Fruit fly (Drosophila melanogaster) whole organism, embryonic: ENCODE measurements around the gene CG12096.
A peak's percentile ranks its signal among the peaks of the same experiment; 100 is the strongest.

Experiments
- Atf3 ChIP-seq: fragments of 200-800 bp; sonication (Bioruptor generic); optimal IDR thresholded peaks from 3 replicates; lab custom pipeline; 2016; ENCODE audit warnings: missing biosample characterization, missing genetic modification characterization
- Atf6 ChIP-seq: fragments of 200-800 bp; sonication (Bioruptor generic); IDR thresholded peaks from 2 replicates; pipeline ENCODE4 v1.3.6; 2022; ENCODE audit warnings: missing biosample characterization, missing genetic modification characterization
- Blimp-1 ChIP-seq: fragments of 200-800 bp; sonication (Bioruptor generic); optimal IDR thresholded peaks from 3 replicates; lab custom pipeline; 2018; ENCODE audit warnings: missing biosample characterization, missing genetic modification characterization, mild to moderate bottlenecking, moderate library complexity, missing genetic modification reagents
- CG10543 ChIP-seq: fragments of 200-800 bp; sonication (Bioruptor generic); optimal IDR thresholded peaks from 3 replicates; lab custom pipeline; 2017; ENCODE audit warnings: missing biosample characterization, mild to moderate bottlenecking, missing genetic modification characterization, moderate library complexity
- CG11398 ChIP-seq: fragments of 200-800 bp; sonication (Bioruptor generic); optimal IDR thresholded peaks from 2 replicates; lab custom pipeline; 2016; ENCODE audit warnings: missing biosample characterization, missing genetic modification characterization
- CG12391 ChIP-seq: fragments of 200-800 bp; sonication (Bioruptor generic); optimal IDR thresholded peaks from 3 replicates; lab custom pipeline; 2018; ENCODE audit warnings: missing biosample characterization, mild to moderate bottlenecking, missing genetic modification characterization, moderate library complexity
- CG12769 ChIP-seq: fragments of 200-800 bp; sonication (Bioruptor generic); optimal IDR thresholded peaks from 2 replicates; lab custom pipeline; 2019; ENCODE audit warnings: missing biosample characterization, mild to moderate bottlenecking, missing genetic modification characterization, moderate library complexity
- CG14050 ChIP-seq: fragments of 200-800 bp; sonication (Bioruptor generic); IDR thresholded peaks from 3 replicates; pipeline ENCODE4 v1.3.6; 2022; ENCODE audit warnings: missing biosample characterization, missing genetic modification characterization
- CG14441 ChIP-seq: fragments of 200-800 bp; sonication (Bioruptor generic); IDR thresholded peaks from 2 replicates; pipeline ENCODE4 v1.3.6; 2022; ENCODE audit warnings: missing biosample characterization, missing genetic modification characterization
- CG14667 ChIP-seq: fragments of 200-800 bp; sonication (Bioruptor generic); IDR thresholded peaks from 2 replicates; pipeline ENCODE4 v1.3.6; 2022; ENCODE audit warnings: missing biosample characterization, missing genetic modification characterization
- CG14965 ChIP-seq: fragments of 200-800 bp; sonication (Bioruptor generic); optimal IDR thresholded peaks from 2 replicates; lab custom pipeline; 2016; ENCODE audit warnings: missing biosample characterization, missing genetic modification characterization, borderline replicate concordance
- CG15011 ChIP-seq: fragments of 200-800 bp; sonication (Bioruptor generic); optimal IDR thresholded peaks from 3 replicates; lab custom pipeline; 2018; ENCODE audit warnings: missing biosample characterization, mild to moderate bottlenecking, missing genetic modification characterization
- CG17328 ChIP-seq: fragments of 200-800 bp; sonication (Bioruptor generic); IDR thresholded peaks from 2 replicates; pipeline ENCODE4 v1.3.6; 2022; ENCODE audit warnings: missing biosample characterization, missing genetic modification characterization
- CG17568 ChIP-seq: fragments of 200-800 bp; sonication (Bioruptor generic); optimal IDR thresholded peaks from 2 replicates; lab custom pipeline; 2018; ENCODE audit warnings: missing biosample characterization, mild to moderate bottlenecking, missing genetic modification characterization, moderate library complexity
- CG4707 ChIP-seq: fragments of 200-800 bp; sonication (Bioruptor generic); optimal IDR thresholded peaks from 2 replicates; lab custom pipeline; 2018; ENCODE audit warnings: missing biosample characterization, mild to moderate bottlenecking, missing genetic modification characterization, moderate library complexity
- CG6791 ChIP-seq: fragments of 200-800 bp; sonication (Bioruptor generic); IDR thresholded peaks from 3 replicates; pipeline ENCODE4 v1.3.6; 2022; ENCODE audit warnings: missing biosample characterization, missing genetic modification characterization; ENCODE audit not compliant: partially characterized antibody
- CG6813 ChIP-seq: fragments of 200-800 bp; sonication (Bioruptor generic); optimal IDR thresholded peaks from 2 replicates; lab custom pipeline; 2017; ENCODE audit warnings: missing biosample characterization, missing genetic modification characterization, mild to moderate bottlenecking, moderate library complexity, missing genetic modification reagents
- CG7271 ChIP-seq: fragments of 200-800 bp; sonication (Bioruptor generic); optimal IDR thresholded peaks from 2 replicates; lab custom pipeline; 2018; ENCODE audit warnings: missing biosample characterization, mild to moderate bottlenecking, missing genetic modification characterization, moderate library complexity
- CG7745 ChIP-seq: fragments of 200-800 bp; sonication (Bioruptor generic); optimal IDR thresholded peaks from 2 replicates; lab custom pipeline; 2018; ENCODE audit warnings: missing biosample characterization, mild to moderate bottlenecking, missing genetic modification characterization, moderate library complexity
- CG7786 ChIP-seq: fragments of 200-800 bp; sonication (Bioruptor generic); optimal IDR thresholded peaks from 2 replicates; lab custom pipeline; 2016; ENCODE audit warnings: missing biosample characterization, missing genetic modification characterization
- CG9727 ChIP-seq: fragments of 200-800 bp; sonication (Bioruptor generic); optimal IDR thresholded peaks from 3 replicates; lab custom pipeline; 2017; ENCODE audit warnings: missing biosample characterization, mild to moderate bottlenecking, missing genetic modification characterization
- D ChIP-seq, 2 experiments: fragments of 200-800 bp in 1 of 2; fragments of >200 bp in 1 of 2; sonication (Bioruptor generic) in 1 of 2; optimal IDR thresholded peaks; 2 replicates in 1 of 2; 3 replicates in 1 of 2; lab custom pipeline; 2017; ENCODE audit warnings: mild to moderate bottlenecking in 1 of 2, missing biosample characterization in 1 of 2, missing genetic modification characterization in 1 of 2, missing genetic modification reagents in 1 of 2
- H15 ChIP-seq: fragments of 200-800 bp; sonication (Bioruptor generic); IDR thresholded peaks from 3 replicates; pipeline ENCODE4 v1.3.6; 2022; ENCODE audit warnings: missing biosample characterization, missing genetic modification characterization
- HLHmδ ChIP-seq: fragments of 200-800 bp; sonication (Bioruptor generic); optimal IDR thresholded peaks from 2 replicates; lab custom pipeline; 2018; ENCODE audit warnings: missing biosample characterization, mild to moderate bottlenecking, missing genetic modification characterization, moderate library complexity
- Hey ChIP-seq: fragments of 200-800 bp; sonication (Bioruptor generic); optimal IDR thresholded peaks from 3 replicates; lab custom pipeline; 2018; ENCODE audit warnings: missing biosample characterization, mild to moderate bottlenecking, missing genetic modification characterization
- Hr78 ChIP-seq, 2 experiments: fragments of 200-800 bp in 1 of 2; fragments of >200 bp in 1 of 2; sonication (Bioruptor generic) in 1 of 2; optimal IDR thresholded peaks; 2 replicates each; lab custom pipeline; 2017 to 2019; ENCODE audit warnings: missing biosample characterization in 2 of 2, missing genetic modification characterization in 2 of 2, mild to moderate bottlenecking in 1 of 2, moderate library complexity in 1 of 2
- Lpt ChIP-seq: fragments of >200 bp; optimal IDR thresholded peaks from 2 replicates; lab custom pipeline; 2018; ENCODE audit warnings: missing biosample characterization, missing genetic modification characterization
- MBD-R2 ChIP-seq: fragments of 200-800 bp; sonication (Bioruptor generic); IDR thresholded peaks from 2 replicates; pipeline ENCODE4 v1.3.6; 2022; ENCODE audit warnings: missing biosample characterization, missing genetic modification characterization
- MTF-1 ChIP-seq: fragments of 200-800 bp; sonication (Bioruptor generic); optimal IDR thresholded peaks from 2 replicates; lab custom pipeline; 2018; ENCODE audit warnings: missing biosample characterization, mild to moderate bottlenecking, missing genetic modification characterization, borderline replicate concordance
- Mad ChIP-seq: fragments of 200-800 bp; sonication (Bioruptor generic); optimal IDR thresholded peaks from 2 replicates; lab custom pipeline; 2016; ENCODE audit warnings: missing biosample characterization, missing genetic modification characterization
- Meics ChIP-seq: fragments of 200-800 bp; sonication (Bioruptor generic); optimal IDR thresholded peaks from 2 replicates; lab custom pipeline; 2017; ENCODE audit warnings: missing biosample characterization, mild to moderate bottlenecking, missing genetic modification characterization
- Usf ChIP-seq: fragments of 200-800 bp; sonication (Bioruptor generic); optimal IDR thresholded peaks from 2 replicates; lab custom pipeline; 2017; ENCODE audit warnings: missing genotype, missing biosample characterization, missing genetic modification characterization
- Xbp1 ChIP-seq: fragments of 200-800 bp; sonication (Bioruptor generic); optimal IDR thresholded peaks from 3 replicates; lab custom pipeline; 2016; ENCODE audit warnings: missing biosample characterization, mild to moderate bottlenecking, missing genetic modification characterization
- ash1 ChIP-seq: fragments of 200-800 bp; sonication (Bioruptor generic); optimal IDR thresholded peaks from 2 replicates; lab custom pipeline; 2018; ENCODE audit warnings: missing biosample characterization, mild to moderate bottlenecking, missing genetic modification characterization
- corto ChIP-seq: fragments of 200-800 bp; sonication (Bioruptor generic); optimal IDR thresholded peaks from 2 replicates; lab custom pipeline; 2016; ENCODE audit warnings: missing biosample characterization, mild to moderate bottlenecking, missing genetic modification characterization, moderate library complexity
- crp ChIP-seq, 2 experiments: fragments of 200-800 bp; sonication (Bioruptor generic); optimal IDR thresholded peaks; 2 replicates in 1 of 2; 3 replicates in 1 of 2; lab custom pipeline; 2017; ENCODE audit warnings: missing biosample characterization in 2 of 2, missing genetic modification characterization in 2 of 2, mild to moderate bottlenecking in 1 of 2, moderate library complexity in 1 of 2
- ems ChIP-seq: fragments of 200-800 bp; sonication (Bioruptor generic); optimal IDR thresholded peaks from 3 replicates; lab custom pipeline; 2016; ENCODE audit warnings: missing biosample characterization, missing genetic modification characterization
- eve ChIP-seq, 2 experiments: fragments of >200 bp; optimal IDR thresholded peaks; 2 replicates each; lab custom pipeline; 2017; ENCODE audit warnings: missing biosample characterization in 2 of 2, missing genetic modification characterization in 2 of 2
- fd3F ChIP-seq: fragments of 200-800 bp; sonication (Bioruptor generic); optimal IDR thresholded peaks from 2 replicates; lab custom pipeline; 2018; ENCODE audit warnings: missing biosample characterization, mild to moderate bottlenecking, missing genetic modification characterization, moderate library complexity
- fu2 ChIP-seq: fragments of 200-800 bp; sonication (Bioruptor generic); optimal IDR thresholded peaks from 2 replicates; lab custom pipeline; 2016; ENCODE audit warnings: missing biosample characterization, missing genetic modification characterization
- gcm2 ChIP-seq: fragments of 200-800 bp; sonication (Bioruptor generic); optimal IDR thresholded peaks from 2 replicates; lab custom pipeline; 2016; ENCODE audit warnings: missing biosample characterization, missing genetic modification characterization
- knrl ChIP-seq: fragments of 200-800 bp; sonication (Bioruptor generic); IDR thresholded peaks from 3 replicates; pipeline ENCODE4 v1.3.6; 2022; ENCODE audit warnings: missing biosample characterization, missing genetic modification characterization; ENCODE audit not compliant: partially characterized antibody
- odd ChIP-seq: fragments of 200-800 bp; sonication (Bioruptor generic); optimal IDR thresholded peaks from 2 replicates; lab custom pipeline; 2017; ENCODE audit warnings: missing biosample characterization, mild to moderate bottlenecking, missing genetic modification characterization
- phol ChIP-seq: fragments of 200-800 bp; sonication (Bioruptor generic); optimal IDR thresholded peaks from 3 replicates; lab custom pipeline; 2018; ENCODE audit warnings: missing biosample characterization, mild to moderate bottlenecking, missing genetic modification characterization, moderate library complexity
- rib ChIP-seq: fragments of 200-800 bp; sonication (Bioruptor generic); IDR thresholded peaks from 2 replicates; pipeline ENCODE4 v1.3.6; 2022; ENCODE audit warnings: missing biosample characterization, missing genetic modification characterization
- sc ChIP-seq, 3 experiments: fragments of >200 bp in 2 of 3; fragments of 200-800 bp in 1 of 3; sonication (Bioruptor generic) in 1 of 3; optimal IDR thresholded peaks; 2 replicates in 2 of 3; 3 replicates in 1 of 3; lab custom pipeline; 2017; ENCODE audit warnings: mild to moderate bottlenecking in 1 of 3, missing biosample characterization in 1 of 3, missing genetic modification characterization in 1 of 3, missing genetic modification reagents in 1 of 3
- schlank ChIP-seq: fragments of 200-800 bp; sonication (Bioruptor generic); optimal IDR thresholded peaks from 2 replicates; lab custom pipeline; 2018; ENCODE audit warnings: missing biosample characterization, mild to moderate bottlenecking, missing genetic modification characterization
- sim ChIP-seq: fragments of 200-800 bp; sonication (Bioruptor generic); IDR thresholded peaks from 2 replicates; pipeline ENCODE4 v1.3.6; 2022; ENCODE audit warnings: missing biosample characterization, missing genetic modification characterization
- vnd ChIP-seq: fragments of 200-800 bp; sonication (Bioruptor generic); IDR thresholded peaks from 3 replicates; pipeline ENCODE4 v1.3.6; 2022; ENCODE audit warnings: missing biosample characterization, missing genetic modification characterization; ENCODE audit not compliant: partially characterized antibody

CG12096 gene

dm6 chrX:13128750-13129152, 30.7 kb upstream of the CG12096 start, which contains the start of the genes CG32638, CG15717 and MFS10 (continued):
- TF ChIP-seq knrl (GFP tag; lab: Robert Waterston, UW): peak; percentile 43; the same call in 1 of the 3 replicates
- no peak for TF ChIP-seq CG7786 (GFP tag; lab: Kevin White, UChicago)
- TF ChIP-seq eve (GFP tag; optimal IDR thresholded peaks at IDR 0.05; lab: Kevin White, UChicago): no peak
- TF ChIP-seq Mad (GFP tag; lab: Kevin White, UChicago): peak; percentile 25
- no peak for TF ChIP-seq CG14667 (GFP tag; lab: Robert Waterston, UW)
- peak; percentile 28 for TF ChIP-seq phol
- peak in 1 of 2 experiments; percentile 76 for TF ChIP-seq crp (GFP tag; optimal IDR thresholded peaks at IDR 0.05; lab: Kevin White, UChicago)
- no peak for TF ChIP-seq H15 (GFP tag; lab: Robert Waterston, UW)
- peak; percentile 3 for TF ChIP-seq Meics (GFP tag; lab: Kevin White, UChicago)
- no peak for TF ChIP-seq CG14965 (GFP tag; lab: Kevin White, UChicago)
- TF ChIP-seq CG17328: no peak
- TF ChIP-seq schlank (tag; lab: Kevin White, UChicago): no peak
- no peak for TF ChIP-seq corto (GFP tag; lab: Kevin White, UChicago)
- TF ChIP-seq CG6791: 0 out of 3 replicates have a peak, but pooled peaks have one; percentile 50
- TF ChIP-seq MBD-R2: peak; percentile 80
- no peak for TF ChIP-seq ems (GFP tag; lab: Kevin White, UChicago)
- no peak for TF ChIP-seq sc (optimal IDR thresholded peaks at IDR 0.05; lab: Kevin White, UChicago)
- no peak for TF ChIP-seq sc (GFP tag; optimal IDR thresholded peaks at IDR 0.05; lab: Kevin White, UChicago)
- no peak for TF ChIP-seq CG14441 (GFP tag; lab: Robert Waterston, UW)
- no peak for TF ChIP-seq D (optimal IDR thresholded peaks at IDR 0.05; lab: Kevin White, UChicago)
- no peak for TF ChIP-seq D (GFP tag; optimal IDR thresholded peaks at IDR 0.05; lab: Kevin White, UChicago)
- no peak for TF ChIP-seq rib
- TF ChIP-seq CG14050 (GFP tag; lab: Robert Waterston, UW): no peak
- no peak for TF ChIP-seq MTF-1 (GFP tag; lab: Kevin White, UChicago)
- TF ChIP-seq ash1 (GFP tag; lab: Kevin White, UChicago): no peak
- peak; percentile 52 for TF ChIP-seq CG10543
- TF ChIP-seq CG11398: no peak
- no peak for TF ChIP-seq gcm2
- TF ChIP-seq CG12769 (tag; lab: Kevin White, UChicago): peak; percentile 55
- no peak for TF ChIP-seq Xbp1
- no peak for TF ChIP-seq CG17568
- TF ChIP-seq CG12391: peak; percentile 24
- no peak for TF ChIP-seq CG7745 (tag; lab: Kevin White, UChicago)
- TF ChIP-seq odd (GFP tag; lab: Kevin White, UChicago): no peak
- TF ChIP-seq sim (GFP tag; lab: Robert Waterston, UW): no peak
- no peak for TF ChIP-seq CG6813 (GFP tag; lab: Kevin White, UChicago)
- TF ChIP-seq CG7271 (tag; lab: Kevin White, UChicago): peak; percentile 41
- no peak for TF ChIP-seq Atf6 (GFP tag; lab: Robert Waterston, UW)
- no peak for TF ChIP-seq Blimp-1 (GFP tag; lab: Kevin White, UChicago)
- TF ChIP-seq CG15011 (GFP tag; lab: Kevin White, UChicago): no peak
- no peak for TF ChIP-seq CG4707 (GFP tag; lab: Kevin White, UChicago)
- TF ChIP-seq CG9727 (GFP tag; lab: Kevin White, UChicago): no peak
- TF ChIP-seq Hey (tag; lab: Kevin White, UChicago): no peak
- TF ChIP-seq Lpt: no peak
- TF ChIP-seq HLHmδ (GFP tag; lab: Kevin White, UChicago): no peak
- no peak for TF ChIP-seq fd3F (GFP tag; lab: Kevin White, UChicago)
- TF ChIP-seq fu2: no peak
- TF ChIP-seq Usf: no peak
- TF ChIP-seq vnd: no peak
- TF ChIP-seq Hr78 (GFP tag; optimal IDR thresholded peaks at IDR 0.05; lab: Kevin White, UChicago): no peak
- no peak for TF ChIP-seq Atf3
